Worm (Caenorhabditis elegans) whole organism, young adult: ENCODE data around the gene T05C12.1.

Experiments used
- B0019.2 ChIP-seq: fragments of 200-800 bp; sonication (Bioruptor generic); conservative IDR thresholded peaks from 2 replicates; pipeline ENCODE4 v1.3.6; 2022; ENCODE audit warnings: missing genetic modification reagents, missing genetic modification characterization, missing compliant biosample characterization
- D2030.7 ChIP-seq: fragments of 200-800 bp; sonication (Bioruptor generic); IDR thresholded peaks from 2 replicates; pipeline ENCODE4 v1.3.6; 2022; ENCODE audit warnings: missing genetic modification reagents, missing genetic modification characterization, missing compliant biosample characterization
- F23B12.7 ChIP-seq: sonication (generic microtip); optimal IDR thresholded peaks from 2 replicates; lab custom pipeline; 2017; ENCODE audit warnings: missing genetic modification characterization, mild to moderate bottlenecking, missing compliant biosample characterization, antibody characterized with exemption, moderate library complexity; ENCODE audit not compliant: insufficient read depth
- F33H1.4 ChIP-seq: fragments of 200-800 bp; sonication (Bioruptor generic); IDR thresholded peaks from 2 replicates; pipeline ENCODE4 v1.3.6; 2022; ENCODE audit warnings: missing genetic modification reagents, missing genetic modification characterization, missing compliant biosample characterization
- F52B5.7 ChIP-seq: sonication (generic microtip); optimal IDR thresholded peaks from 2 replicates; lab custom pipeline; 2016; ENCODE audit warnings: mild to moderate bottlenecking, missing genetic modification characterization, missing compliant biosample characterization
- T07F8.4 ChIP-seq: sonication (generic microtip); optimal IDR thresholded peaks from 2 replicates; lab custom pipeline; 2016; ENCODE audit warnings: mild to moderate bottlenecking, missing genetic modification characterization, moderate library complexity, missing compliant biosample characterization
- Y53G8AR.9 ChIP-seq: fragments of 200-800 bp; sonication (Bioruptor generic); conservative IDR thresholded peaks from 2 replicates; pipeline ENCODE4 v1.3.6; 2022; ENCODE audit warnings: missing genetic modification reagents, missing genetic modification characterization, missing compliant biosample characterization
- Y56A3A.18 ChIP-seq: fragments of 200-800 bp; sonication (Bioruptor generic); IDR thresholded peaks from 2 replicates; pipeline ENCODE4 v1.3.6; 2022; ENCODE audit warnings: missing genetic modification reagents, missing genetic modification characterization, missing compliant biosample characterization
- cebp-1 ChIP-seq, 2 experiments: fragments of 200-800 bp in 1 of 2; sonication (Bioruptor generic) in 1 of 2; sonication (generic microtip) in 1 of 2; IDR thresholded peaks in 1 of 2; optimal IDR thresholded peaks in 1 of 2; 2 replicates each; pipeline versions ENCODE4 v1.3.6 to Lab custom; 2017 to 2022; ENCODE audit warnings: missing compliant biosample characterization in 2 of 2, missing genetic modification characterization in 2 of 2, mild to moderate bottlenecking in 1 of 2, missing genetic modification reagents in 1 of 2, moderate library complexity in 1 of 2
- ekl-4 ChIP-seq: fragments of 200-800 bp; sonication (Bioruptor generic); IDR thresholded peaks from 2 replicates; pipeline ENCODE4 v1.3.6; 2022; ENCODE audit warnings: missing genetic modification reagents, missing genetic modification characterization, missing compliant biosample characterization
- him-1 ChIP-seq: sonication (generic microtip); optimal IDR thresholded peaks from 2 replicates; lab custom pipeline; 2016; ENCODE audit warnings: missing genotype, missing genetic modification reagents, missing genetic modification characterization, missing compliant biosample characterization
- hmg-1.2 ChIP-seq: fragments of 200-800 bp; sonication (Bioruptor generic); IDR thresholded peaks from 2 replicates; pipeline ENCODE4 v1.3.6; 2022; ENCODE audit warnings: missing genetic modification reagents, missing genetic modification characterization, missing compliant biosample characterization
- hmg-20 ChIP-seq: fragments of 200-800 bp; sonication (Bioruptor generic); IDR thresholded peaks from 2 replicates; pipeline ENCODE4 v1.3.6; 2022; ENCODE audit warnings: missing genetic modification reagents, missing genetic modification characterization, missing compliant biosample characterization
- let-607 ChIP-seq, 2 experiments: fragments of 200-800 bp in 1 of 2; sonication (Bioruptor generic) in 1 of 2; sonication (generic microtip) in 1 of 2; optimal IDR thresholded peaks; 2 replicates each; lab custom pipeline; 2016 to 2018; ENCODE audit warnings: mild to moderate bottlenecking in 2 of 2, missing compliant biosample characterization in 2 of 2, missing genetic modification characterization in 2 of 2, moderate library complexity in 2 of 2, missing genotype in 1 of 2
- lin-54 ChIP-seq: fragments of 200-800 bp; sonication (Bioruptor generic); optimal IDR thresholded peaks from 2 replicates; lab custom pipeline; 2018; ENCODE audit warnings: mild to moderate bottlenecking, missing genetic modification characterization, missing compliant biosample characterization
- lsl-1 ChIP-seq: fragments of 200-800 bp; sonication (Bioruptor generic); optimal IDR thresholded peaks from 2 replicates; lab custom pipeline; 2018; ENCODE audit warnings: mild to moderate bottlenecking, missing genetic modification characterization, moderate library complexity, missing compliant biosample characterization
- lsy-27 ChIP-seq: sonication (generic microtip); optimal IDR thresholded peaks from 2 replicates; lab custom pipeline; 2017; ENCODE audit warnings: missing genetic modification characterization, mild to moderate bottlenecking, missing compliant biosample characterization, antibody characterized with exemption, missing genotype, borderline replicate concordance; ENCODE audit not compliant: insufficient read depth
- madf-6 ChIP-seq: fragments of 200-800 bp; sonication (Bioruptor generic); IDR thresholded peaks from 2 replicates; pipeline ENCODE4 v1.3.6; 2022; ENCODE audit warnings: missing genetic modification reagents, missing genetic modification characterization, missing compliant biosample characterization
- nfya-2 ChIP-seq: fragments of 200-800 bp; sonication (Bioruptor generic); IDR thresholded peaks from 2 replicates; pipeline ENCODE4 v1.3.6; 2022; ENCODE audit warnings: missing genetic modification reagents, missing genetic modification characterization, missing compliant biosample characterization
- nhr-120 ChIP-seq: fragments of 200-800 bp; sonication (Bioruptor generic); IDR thresholded peaks from 2 replicates; pipeline ENCODE4 v1.3.6; 2022; ENCODE audit warnings: missing genetic modification characterization, missing compliant biosample characterization
- nhr-80 ChIP-seq: sonication (generic microtip); optimal IDR thresholded peaks from 2 replicates; lab custom pipeline; 2016; ENCODE audit warnings: missing genetic modification characterization, missing compliant biosample characterization
- pbrm-1 ChIP-seq: fragments of 200-800 bp; sonication (Bioruptor generic); IDR thresholded peaks from 2 replicates; pipeline ENCODE4 v1.3.6; 2022; ENCODE audit warnings: missing genetic modification reagents, missing genetic modification characterization, missing compliant biosample characterization
- sea-2 ChIP-seq: fragments of 200-800 bp; sonication (Bioruptor generic); IDR thresholded peaks from 2 replicates; pipeline ENCODE4 v1.3.6; 2022; ENCODE audit warnings: missing genetic modification characterization, missing compliant biosample characterization
- snpc-3.4 ChIP-seq: sonication (generic microtip); optimal IDR thresholded peaks from 2 replicates; lab custom pipeline; 2017; ENCODE audit warnings: missing genetic modification characterization, mild to moderate bottlenecking, missing compliant biosample characterization, antibody characterized with exemption, moderate library complexity, missing genotype, missing genetic modification reagents
- tbx-9 ChIP-seq: sonication (generic microtip); optimal IDR thresholded peaks from 2 replicates; lab custom pipeline; 2016; ENCODE audit warnings: borderline replicate concordance, missing genetic modification characterization, inconsistent platforms, missing compliant biosample characterization
- zim-3 ChIP-seq: sonication (generic microtip); optimal IDR thresholded peaks from 2 replicates; lab custom pipeline; 2017; ENCODE audit warnings: mild to moderate bottlenecking, missing genetic modification characterization, moderate library complexity, missing compliant biosample characterization
- ztf-18 ChIP-seq: sonication (generic microtip); optimal IDR thresholded peaks from 2 replicates; lab custom pipeline; 2016; ENCODE audit warnings: missing genotype, mild to moderate bottlenecking, missing genetic modification characterization, missing compliant biosample characterization
- ztf-22 ChIP-seq: fragments of 200-800 bp; sonication (Bioruptor generic); optimal IDR thresholded peaks from 2 replicates; lab custom pipeline; 2018; ENCODE audit warnings: mild to moderate bottlenecking, missing genetic modification characterization, moderate library complexity, missing compliant biosample characterization
- ztf-28 ChIP-seq: fragments of 200-800 bp; sonication (Bioruptor generic); IDR thresholded peaks from 2 replicates; pipeline ENCODE4 v1.3.6; 2022; ENCODE audit warnings: missing genetic modification reagents, missing genetic modification characterization, missing compliant biosample characterization

The T05C12.1 gene

DNA sequence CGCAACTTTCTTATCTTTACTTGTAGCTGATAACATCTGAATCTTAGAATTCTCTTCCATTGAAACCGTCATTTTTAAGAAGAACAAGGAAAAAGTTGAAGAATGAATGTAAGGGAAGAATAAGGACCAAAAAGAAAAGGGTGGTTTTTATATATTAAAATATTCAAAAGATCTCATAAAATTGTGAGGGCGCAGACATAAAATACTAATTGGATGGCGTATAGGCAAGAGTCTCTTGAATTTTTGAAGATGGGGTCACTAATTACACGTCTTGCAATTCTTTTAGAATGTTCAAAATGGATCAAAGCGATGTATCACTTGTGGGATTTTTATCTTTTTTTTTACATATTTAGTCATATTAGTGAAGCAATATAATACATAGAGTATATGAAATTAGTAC is 39.2 kb downstream of the T05C12.1 start, which contains the start of gene twk-3 (continued):
- TF ChIP-seq lsy-27 (tag; lab: Kevin White, UChicago): no peak

DNA sequence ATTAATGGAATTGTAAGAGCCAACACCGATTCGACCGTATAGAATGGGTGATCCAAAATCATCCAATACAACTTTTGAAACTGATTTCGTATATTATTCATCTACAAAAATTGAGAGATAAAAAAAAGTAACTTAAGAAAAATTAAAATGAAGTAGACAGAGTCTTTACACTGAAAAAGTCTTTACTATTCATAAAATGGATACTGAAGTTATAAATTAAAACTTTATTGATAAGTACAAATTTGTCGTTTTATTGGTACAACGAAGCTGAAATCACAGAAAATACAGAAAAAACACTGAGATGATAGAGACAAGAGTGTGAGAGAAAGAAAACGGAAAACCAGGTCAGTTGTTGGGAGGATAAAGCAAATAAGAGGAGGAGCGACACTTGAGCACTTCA is 40.9 kb downstream of the T05C12.1 start, which contains the start of gene M110.10:
M110.10 (minus strand) TSS at position 101 of the 400 bp plus-strand sequence.
- TF ChIP-seq ztf-28 (no peak), zim-3 (tag; lab: Kevin White, UChicago) (no peak), lsy-27 (tag; lab: Kevin White, UChicago) (no peak), D2030.7 (no peak), B0019.2 (no peak)

DNA sequence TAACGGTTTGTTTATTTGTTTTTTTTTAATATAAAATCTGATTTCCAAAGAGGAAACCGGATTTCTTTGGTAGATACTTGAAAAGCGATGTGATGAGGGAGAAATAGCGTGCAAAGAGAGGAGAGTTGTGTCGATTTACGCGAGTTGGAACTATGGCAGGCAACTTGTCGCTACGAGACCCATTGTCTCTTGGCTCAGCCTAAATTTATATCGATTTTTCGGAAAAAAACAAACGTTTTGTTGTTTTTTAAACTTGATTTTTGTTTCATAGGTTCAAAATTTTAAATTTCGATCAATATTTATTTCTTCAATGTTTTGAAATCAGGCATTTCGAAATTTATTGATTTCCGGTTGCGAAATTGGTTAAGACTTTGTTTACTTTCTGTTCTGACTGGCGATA is 43.0 kb downstream of the T05C12.1 start, which contains the start of gene M110.3:
M110.3 (minus strand) TSS at position 184 of the 400 bp plus-strand sequence.
- TF ChIP-seq ztf-22: no peak
- peak; percentile 5 for TF ChIP-seq nhr-80
- peak; percentile 36 for TF ChIP-seq snpc-3.4 (tag; lab: Kevin White, UChicago)
- peak; percentile 66; the same call in 1 of the 2 replicates for TF ChIP-seq cebp-1 (GFP tag; IDR thresholded peaks at IDR 0.05; lab: Robert Waterston, UW)
- peak; percentile 96 for TF ChIP-seq cebp-1 (tag; optimal IDR thresholded peaks at IDR 0.05; lab: Kevin White, UChicago)
- peak; percentile 70 for TF ChIP-seq F23B12.7 (tag; lab: Kevin White, UChicago)
- peak; percentile 90; the same call in 1 of the 2 replicates for TF ChIP-seq hmg-1.2 (GFP tag; lab: Robert Waterston, UW)
- TF ChIP-seq madf-6: 0 out of 2 replicates have a peak, but pooled peaks have one; percentile 24
- peak; percentile 73 for TF ChIP-seq F33H1.4 (GFP tag; lab: Robert Waterston, UW)
- TF ChIP-seq nhr-120 (GFP tag; lab: Robert Waterston, UW): no peak
- TF ChIP-seq lsl-1 (GFP tag; lab: Kevin White, UChicago): peak; percentile 33

DNA sequence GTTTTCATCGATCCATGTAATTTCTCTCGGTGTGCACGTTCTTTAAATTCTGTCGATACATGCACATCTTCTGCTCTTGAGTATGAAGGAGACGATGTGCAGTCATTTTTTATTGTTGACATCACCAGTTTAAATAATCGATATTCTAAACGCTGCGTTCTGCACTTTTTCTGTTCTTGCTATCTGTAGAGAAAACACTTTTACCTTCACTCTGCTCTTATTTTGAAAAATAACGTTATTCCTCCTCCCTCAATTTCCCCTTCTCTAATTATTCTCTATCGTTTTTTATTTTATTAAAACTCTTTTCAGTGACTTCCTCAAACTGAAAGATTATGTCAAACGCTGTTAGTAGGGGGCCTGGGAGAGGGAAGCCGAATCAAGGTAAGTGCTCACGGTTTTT is 43.4 kb downstream of the T05C12.1 start, which contains the start of gene ifg-1:
ifg-1 (plus strand) TSS at position 301 of the 400 bp plus-strand sequence.
- TF ChIP-seq tbx-9 (tag; lab: Kevin White, UChicago): no peak

DNA sequence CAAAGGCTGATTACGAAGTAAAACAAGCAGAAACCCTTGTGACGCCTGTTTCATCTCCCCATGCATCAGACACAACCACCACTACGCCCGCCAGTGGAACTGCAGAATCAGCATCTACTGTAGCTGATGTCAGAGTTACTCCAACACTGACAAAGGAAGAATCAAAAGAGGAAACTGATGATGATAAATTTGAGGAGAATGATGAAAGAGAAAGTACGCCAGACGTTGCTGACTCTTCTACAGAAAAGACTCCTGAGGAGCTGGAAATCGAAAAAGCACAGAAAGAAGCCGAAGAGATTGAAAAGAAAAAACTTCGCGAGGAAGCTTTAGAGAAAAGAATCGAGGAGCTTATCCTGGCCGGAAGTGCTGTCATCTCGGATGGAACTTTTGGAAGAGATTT is 44.8 kb downstream of the T05C12.1 start:
- no peak for TF ChIP-seq him-1 (tag; lab: Kevin White, UChicago)
- no peak for TF ChIP-seq Y56A3A.18 (GFP tag; lab: Robert Waterston, UW)
- TF ChIP-seq ztf-18: no peak
- TF ChIP-seq nfya-2 (GFP tag; lab: Robert Waterston, UW): no peak
- no peak for TF ChIP-seq T07F8.4 (tag; lab: Kevin White, UChicago)
- TF ChIP-seq let-607 (tag; optimal IDR thresholded peaks at IDR 0.05; lab: Kevin White, UChicago): no peak
- no peak for TF ChIP-seq lin-54
- TF ChIP-seq hmg-20 (GFP tag; lab: Robert Waterston, UW): no peak
- TF ChIP-seq ekl-4: no peak
- TF ChIP-seq F52B5.7 (tag; lab: Kevin White, UChicago): no peak
- no peak for TF ChIP-seq sea-2 (GFP tag; lab: Robert Waterston, UW)
- no peak for TF ChIP-seq zim-3 (tag; lab: Kevin White, UChicago)
- no peak for TF ChIP-seq pbrm-1 (GFP tag; lab: Robert Waterston, UW)
- TF ChIP-seq Y53G8AR.9: no peak
